Fruit fly (Drosophila melanogaster) whole organism, pupa: ENCODE measurements around the gene CG4709.
A peak's percentile ranks its signal among the peaks of the same experiment; 100 is the strongest.

ENCODE experiments used
- CG10348 ChIP-seq: fragments of 200-800 bp; sonication (Bioruptor generic); IDR thresholded peaks from 2 replicates; pipeline ENCODE4 v1.3.6; 2022; ENCODE audit warnings: missing biosample characterization, missing genetic modification characterization
- CG34367 ChIP-seq: fragments of 200-800 bp; sonication (Bioruptor generic); optimal IDR thresholded peaks from 2 replicates; lab custom pipeline; 2018; ENCODE audit warnings: missing biosample characterization, mild to moderate bottlenecking, missing genetic modification characterization
- CG8159 ChIP-seq: fragments of 200-800 bp; sonication (Bioruptor generic); optimal IDR thresholded peaks from 3 replicates; lab custom pipeline; 2018; ENCODE audit warnings: missing biosample characterization, mild to moderate bottlenecking, missing genetic modification characterization, moderate library complexity
- gl ChIP-seq: fragments of 200-800 bp; sonication (Bioruptor generic); optimal IDR thresholded peaks from 2 replicates; lab custom pipeline; 2018; ENCODE audit warnings: missing biosample characterization, mild to moderate bottlenecking, missing genetic modification characterization

- TF ChIP-seq CG10348 (GFP tag; lab: Robert Waterston, UW), result 0 out of 2 replicates have a peak, but pooled peaks have one; percentile 28
- peak; percentile 92 for TF ChIP-seq CG34367
- TF ChIP-seq CG8159 (tag; lab: Kevin White, UChicago), result peak; percentile 93
- TF ChIP-seq gl (tag; lab: Kevin White, UChicago), result peak; percentile 92
These were observed 32.6 kb downstream of the CG4709 start for dm6 chr2L:9986402-9987350.
